Worm (Caenorhabditis elegans) whole organism, L1 larva: ENCODE measurements around the gene Y50D7A.1.

Source experiments
- C34B4.2 ChIP-seq: sonication (generic microtip); optimal IDR thresholded peaks from 2 replicates; lab custom pipeline; 2017; ENCODE audit warnings: mild to moderate bottlenecking, missing genetic modification characterization, missing compliant biosample characterization
- Y116A8C.19 ChIP-seq: sonication (generic microtip); optimal IDR thresholded peaks from 2 replicates; lab custom pipeline; 2016; ENCODE audit warnings: missing compliant biosample characterization, missing genetic modification characterization, borderline replicate concordance
- aha-1 ChIP-seq: fragments of 150-350 bp; optimal IDR thresholded peaks from 2 replicates; lab custom pipeline; 2014; ENCODE audit warnings: missing biosample characterization, missing genetic modification characterization
- alr-1 ChIP-seq: fragments of 200-800 bp; sonication (Bioruptor generic); optimal IDR thresholded peaks from 2 replicates; lab custom pipeline; 2018; ENCODE audit warnings: borderline replicate concordance, mild to moderate bottlenecking, missing genetic modification characterization, missing compliant biosample characterization
- aly-2 ChIP-seq: fragments of 150-350 bp; optimal IDR thresholded peaks from 2 replicates; lab custom pipeline; 2014; ENCODE audit warnings: missing biosample characterization, missing genetic modification characterization
- ama-1 ChIP-seq: fragments of 150-350 bp; optimal IDR thresholded peaks from 2 replicates; lab custom pipeline; 2014
- ceh-63 ChIP-seq: fragments of 200-800 bp; sonication (Bioruptor generic); optimal IDR thresholded peaks from 2 replicates; lab custom pipeline; 2018; ENCODE audit warnings: mild to moderate bottlenecking, missing genetic modification characterization, missing compliant biosample characterization
- ceh-8 ChIP-seq: fragments of 200-800 bp; sonication (Bioruptor generic); optimal IDR thresholded peaks from 2 replicates; lab custom pipeline; 2018; ENCODE audit warnings: mild to moderate bottlenecking, missing genetic modification characterization, moderate library complexity, missing compliant biosample characterization
- ceh-82 ChIP-seq, 3 experiments: fragments of 150-350 bp in 1 of 3; sonication (generic microtip) in 2 of 3; optimal IDR thresholded peaks; 2 replicates each; lab custom pipeline; 2014 to 2017; ENCODE audit warnings: missing biosample characterization in 3 of 3, missing genetic modification characterization in 3 of 3
- ceh-88 ChIP-seq: fragments of 200-800 bp; sonication (Bioruptor generic); IDR thresholded peaks from 2 replicates; pipeline ENCODE4 v1.3.6; 2022; ENCODE audit warnings: missing genetic modification characterization, missing compliant biosample characterization
- ceh-90 ChIP-seq: sonication (generic microtip); optimal IDR thresholded peaks from 2 replicates; lab custom pipeline; 2016; ENCODE audit warnings: missing genetic modification characterization, missing compliant biosample characterization
- ces-1 ChIP-seq: fragments of 150-350 bp; optimal IDR thresholded peaks from 2 replicates; lab custom pipeline; 2014; ENCODE audit warnings: missing biosample characterization, missing genetic modification reagents, missing genetic modification characterization
- dpl-1 ChIP-seq, 3 experiments: fragments of 150-350 bp in 2 of 3; sonication (generic microtip) in 1 of 3; optimal IDR thresholded peaks; 2 replicates each; lab custom pipeline; 2014 to 2017; ENCODE audit warnings: missing biosample characterization in 3 of 3, missing genetic modification characterization in 3 of 3, missing genetic modification reagents in 3 of 3
- elt-2 ChIP-seq: sonication (generic microtip); optimal IDR thresholded peaks from 2 replicates; lab custom pipeline; 2016; ENCODE audit warnings: missing genetic modification characterization, mild to moderate bottlenecking, inconsistent platforms, missing compliant biosample characterization, missing genetic modification reagents
- ets-5 ChIP-seq: fragments of 200-800 bp; sonication (Bioruptor generic); IDR thresholded peaks from 2 replicates; pipeline ENCODE4 v1.3.6; 2022; ENCODE audit warnings: missing genetic modification characterization, missing compliant biosample characterization
- fkh-10 ChIP-seq: sonication (generic microtip); optimal IDR thresholded peaks from 2 replicates; lab custom pipeline; 2017; ENCODE audit warnings: missing biosample characterization, missing genetic modification reagents, missing genetic modification characterization
- fkh-4 ChIP-seq: sonication (generic microtip); optimal IDR thresholded peaks from 2 replicates; lab custom pipeline; 2016; ENCODE audit warnings: missing compliant biosample characterization, missing genetic modification characterization, borderline replicate concordance
- hlh-4 ChIP-seq: sonication (generic microtip); optimal IDR thresholded peaks from 2 replicates; lab custom pipeline; 2016; ENCODE audit warnings: mild to moderate bottlenecking, missing genetic modification characterization, missing compliant biosample characterization
- hpl-2 ChIP-seq: fragments of 150-350 bp; optimal IDR thresholded peaks from 2 replicates; lab custom pipeline; 2014; ENCODE audit warnings: missing biosample characterization, missing genetic modification reagents, missing genetic modification characterization
- irx-1 ChIP-seq: sonication (generic microtip); optimal IDR thresholded peaks from 2 replicates; lab custom pipeline; 2016; ENCODE audit warnings: missing genetic modification characterization, missing compliant biosample characterization
- isw-1 ChIP-seq: fragments of 200-800 bp; sonication (Bioruptor generic); IDR thresholded peaks from 2 replicates; pipeline ENCODE4 v1.3.6; 2022; ENCODE audit warnings: missing genetic modification characterization, missing compliant biosample characterization
- jun-1 ChIP-seq: fragments of 150-350 bp; optimal IDR thresholded peaks from 2 replicates; lab custom pipeline; 2014; ENCODE audit warnings: missing biosample characterization, missing genetic modification reagents, missing genetic modification characterization
- lin-14 ChIP-seq: fragments of 200-800 bp; sonication (Bioruptor generic); optimal IDR thresholded peaks from 2 replicates; lab custom pipeline; 2018; ENCODE audit warnings: mild to moderate bottlenecking, missing genetic modification characterization, moderate library complexity, missing compliant biosample characterization
- lin-39 ChIP-seq: fragments of 150-350 bp; optimal IDR thresholded peaks from 2 replicates; lab custom pipeline; 2014; ENCODE audit warnings: missing biosample characterization, missing genetic modification reagents, missing genetic modification characterization
- lir-3 ChIP-seq: sonication (generic microtip); optimal IDR thresholded peaks from 2 replicates; lab custom pipeline; 2016; ENCODE audit warnings: mild to moderate bottlenecking, missing genetic modification characterization, moderate library complexity, missing compliant biosample characterization; ENCODE audit not compliant: poor library complexity
- lsy-2 ChIP-seq, 2 experiments: fragments of 150-350 bp; optimal IDR thresholded peaks; 2 replicates each; lab custom pipeline; 2014; ENCODE audit warnings: missing biosample characterization in 2 of 2, missing genetic modification characterization in 2 of 2
- mab-9 ChIP-seq: fragments of 200-800 bp; sonication (Bioruptor generic); IDR thresholded peaks from 2 replicates; pipeline ENCODE4 v1.3.6; 2022; ENCODE audit warnings: missing genetic modification reagents, missing genetic modification characterization, missing compliant biosample characterization
- mef-2 ChIP-seq: fragments of 150-350 bp; optimal IDR thresholded peaks from 2 replicates; lab custom pipeline; 2014; ENCODE audit warnings: missing biosample characterization, missing genetic modification characterization
- mep-1 ChIP-seq: fragments of 150-350 bp; optimal IDR thresholded peaks from 2 replicates; lab custom pipeline; 2014; ENCODE audit warnings: missing biosample characterization, missing genetic modification characterization
- nhr-11 ChIP-seq: fragments of 150-350 bp; optimal IDR thresholded peaks from 2 replicates; lab custom pipeline; 2014; ENCODE audit warnings: missing biosample characterization, missing genetic modification characterization
- nhr-19 ChIP-seq: fragments of 200-800 bp; sonication (Bioruptor generic); conservative IDR thresholded peaks from 2 replicates; pipeline ENCODE4 v1.3.6; 2022; ENCODE audit warnings: missing genetic modification characterization, missing compliant biosample characterization
- nhr-237 ChIP-seq: fragments of 150-350 bp; optimal IDR thresholded peaks from 2 replicates; lab custom pipeline; 2014; ENCODE audit warnings: missing biosample characterization, missing genetic modification characterization
- nhr-47 ChIP-seq: sonication (generic microtip); optimal IDR thresholded peaks from 2 replicates; lab custom pipeline; 2016; ENCODE audit warnings: mild to moderate bottlenecking, missing genetic modification characterization, moderate library complexity, missing compliant biosample characterization
- nhr-76 ChIP-seq: sonication (generic microtip); optimal IDR thresholded peaks from 2 replicates; lab custom pipeline; 2017; ENCODE audit warnings: missing biosample characterization, missing genetic modification characterization
- nhr-84 ChIP-seq: sonication (generic microtip); optimal IDR thresholded peaks from 2 replicates; lab custom pipeline; 2017; ENCODE audit warnings: missing biosample characterization, missing genetic modification characterization
- nhr-90 ChIP-seq: sonication (generic microtip); optimal IDR thresholded peaks from 2 replicates; lab custom pipeline; 2016; ENCODE audit warnings: mild to moderate bottlenecking, missing genetic modification characterization, missing compliant biosample characterization; ENCODE audit not compliant: poor library complexity
- pag-3 ChIP-seq: sonication (generic microtip); optimal IDR thresholded peaks from 2 replicates; lab custom pipeline; 2017; ENCODE audit warnings: missing genetic modification characterization, mild to moderate bottlenecking, missing compliant biosample characterization, antibody characterized with exemption, borderline replicate concordance; ENCODE audit not compliant: insufficient read depth
- pqm-1 ChIP-seq: sonication (generic microtip); optimal IDR thresholded peaks from 3 replicates; lab custom pipeline; 2017; ENCODE audit warnings: missing biosample characterization, missing genetic modification characterization
- rnt-1 ChIP-seq: sonication (generic microtip); optimal IDR thresholded peaks from 2 replicates; lab custom pipeline; 2016; ENCODE audit warnings: mild to moderate bottlenecking, missing genetic modification characterization, moderate library complexity, missing compliant biosample characterization
- skn-1 ChIP-seq: fragments of 150-350 bp; optimal IDR thresholded peaks from 2 replicates; lab custom pipeline; 2014; ENCODE audit warnings: missing biosample characterization, missing genetic modification characterization
- snpc-4 ChIP-seq: fragments of 150-350 bp; optimal IDR thresholded peaks from 2 replicates; lab custom pipeline; 2014; ENCODE audit warnings: missing biosample characterization, missing genetic modification characterization
- snu-23 ChIP-seq: sonication (generic microtip); optimal IDR thresholded peaks from 2 replicates; lab custom pipeline; 2016; ENCODE audit warnings: missing genetic modification characterization, missing compliant biosample characterization
- sox-4 ChIP-seq: sonication (generic microtip); optimal IDR thresholded peaks from 2 replicates; lab custom pipeline; 2016; ENCODE audit warnings: missing genetic modification characterization, missing compliant biosample characterization
- sptf-1 ChIP-seq: fragments of 150-350 bp; optimal IDR thresholded peaks from 2 replicates; lab custom pipeline; 2014; ENCODE audit warnings: missing biosample characterization, missing genetic modification characterization
- sup-37 ChIP-seq: fragments of 200-800 bp; sonication (Bioruptor generic); optimal IDR thresholded peaks from 2 replicates; lab custom pipeline; 2018; ENCODE audit warnings: mild to moderate bottlenecking, missing genetic modification characterization, missing compliant biosample characterization
- swsn-7 ChIP-seq: sonication (generic microtip); optimal IDR thresholded peaks from 2 replicates; lab custom pipeline; 2016; ENCODE audit warnings: missing genetic modification characterization, missing compliant biosample characterization
- tlp-1 ChIP-seq: fragments of 150-350 bp; optimal IDR thresholded peaks from 2 replicates; lab custom pipeline; 2014; ENCODE audit warnings: missing biosample characterization, missing genetic modification characterization
- unc-62 ChIP-seq: fragments of 150-350 bp; optimal IDR thresholded peaks from 2 replicates; lab custom pipeline; 2014; ENCODE audit warnings: missing biosample characterization, missing genetic modification reagents, missing genetic modification characterization
- unc-86 ChIP-seq: sonication (generic microtip); optimal IDR thresholded peaks from 2 replicates; lab custom pipeline; 2016; ENCODE audit warnings: missing genetic modification characterization, missing compliant biosample characterization
- xbp-1 ChIP-seq: sonication (generic microtip); optimal IDR thresholded peaks from 2 replicates; lab custom pipeline; 2016; ENCODE audit warnings: missing genetic modification characterization, missing compliant biosample characterization
- zag-1 ChIP-seq: fragments of 150-350 bp; optimal IDR thresholded peaks from 2 replicates; lab custom pipeline; 2014; ENCODE audit warnings: missing biosample characterization, missing genetic modification characterization
- ztf-11 ChIP-seq, 2 experiments: sonication (generic microtip); optimal IDR thresholded peaks; 2 replicates each; lab custom pipeline; 2016 to 2017; ENCODE audit warnings: missing genetic modification characterization in 2 of 2, missing biosample characterization in 1 of 2, missing compliant biosample characterization in 1 of 2
- ztf-4 ChIP-seq: fragments of 150-350 bp; optimal IDR thresholded peaks from 2 replicates; lab custom pipeline; 2014; ENCODE audit warnings: missing biosample characterization, missing genetic modification characterization

The Y50D7A.1 gene

ce11 chrIII:351860-352456 lies 59.5 kb downstream of the Y50D7A.1 start (continued):
- TF ChIP-seq sup-37 (GFP tag; lab: Kevin White, UChicago) (no peak), nhr-90 (tag; lab: Kevin White, UChicago) (peak; percentile 4), xbp-1 (no peak), fkh-4 (no peak), irx-1 (tag; lab: Kevin White, UChicago) (no peak), tlp-1 (no peak), nhr-84 (tag; lab: Kevin White, UChicago) (no peak), ceh-88 (GFP tag; lab: Robert Waterston, UW) (no peak), nhr-237 (no peak), lin-39 (tag; lab: Kevin White, UChicago) (no peak), unc-86 (tag; lab: Kevin White, UChicago) (no peak), swsn-7 (tag; lab: Kevin White, UChicago) (no peak), mab-9 (GFP tag; lab: Robert Waterston, UW) (no peak), ets-5 (no peak), ceh-90 (tag; lab: Kevin White, UChicago) (no peak), sox-4 (tag; lab: Kevin White, UChicago) (no peak), sptf-1 (tag; lab: Kevin White, UChicago) (no peak), aly-2 (no peak), ztf-11 (tag; optimal IDR thresholded peaks at IDR 0.05; lab: Kevin White, UChicago) (no peak), ztf-4 (tag; lab: Kevin White, UChicago) (peak; percentile 21), nhr-19 (no peak), nhr-76 (tag; lab: Kevin White, UChicago) (no peak), jun-1 (tag; lab: Kevin White, UChicago) (no peak), nhr-47 (tag; lab: Kevin White, UChicago) (no peak), snpc-4 (tag; lab: Kevin White, UChicago) (no peak), lsy-2 (tag; optimal IDR thresholded peaks at IDR 0.05; lab: Kevin White, UChicago) (peak in 1 of 2 experiments; percentile 14), elt-2 (tag; lab: Kevin White, UChicago) (no peak), mef-2 (tag; lab: Kevin White, UChicago) (no peak), mep-1 (tag; lab: Kevin White, UChicago) (peak; percentile 35), skn-1 (tag; lab: Kevin White, UChicago) (no peak), fkh-10 (GFP tag; lab: Kevin White, UChicago) (no peak), alr-1 (tag; lab: Kevin White, UChicago) (no peak), hlh-4 (tag; lab: Kevin White, UChicago) (no peak), Y116A8C.19 (tag; lab: Kevin White, UChicago) (no peak), lir-3 (tag; lab: Kevin White, UChicago) (no peak), ces-1 (GFP tag; lab: Kevin White, UChicago) (no peak), pqm-1 (tag; lab: Kevin White, UChicago) (no peak), pag-3 (tag; lab: Kevin White, UChicago) (no peak), C34B4.2 (tag; lab: Kevin White, UChicago) (no peak), lin-14 (peak; percentile 72), ceh-8 (GFP tag; lab: Kevin White, UChicago) (no peak), snu-23 (GFP tag; lab: Kevin White, UChicago) (peak; percentile 8), ama-1 (lab: Kevin White, UChicago) (no peak), zag-1 (tag; lab: Kevin White, UChicago) (no peak), hpl-2 (GFP tag; lab: Kevin White, UChicago) (no peak), unc-62 (GFP tag; lab: Kevin White, UChicago) (no peak), ceh-82 (tag; optimal IDR thresholded peaks at IDR 0.05; lab: Kevin White, UChicago) (peak in 1 of 3 experiments; percentile 12), dpl-1 (GFP tag; optimal IDR thresholded peaks at IDR 0.05; lab: Kevin White, UChicago) (peak in 1 of 3 experiments; percentile 18), aha-1 (tag; lab: Kevin White, UChicago) (no peak), isw-1 (GFP tag; lab: Robert Waterston, UW) (no peak), ceh-63 (GFP tag; lab: Kevin White, UChicago) (no peak), nhr-11 (no peak), rnt-1 (tag; lab: Kevin White, UChicago) (no peak)
